Fruit fly (Drosophila melanogaster) whole organism, pupa: ENCODE data around the gene Pdp1.

Source experiments
- CG10348 ChIP-seq: fragments of 200-800 bp; sonication (Bioruptor generic); IDR thresholded peaks from 2 replicates; pipeline ENCODE4 v1.3.6; 2022; ENCODE audit warnings: missing biosample characterization, missing genetic modification characterization
- CG13204 ChIP-seq: fragments of 200-800 bp; sonication (Bioruptor generic); optimal IDR thresholded peaks from 2 replicates; lab custom pipeline; 2018; ENCODE audit warnings: missing biosample characterization, mild to moderate bottlenecking, missing genetic modification characterization, moderate library complexity
- CG15710 ChIP-seq: fragments of 200-800 bp; sonication (Bioruptor generic); optimal IDR thresholded peaks from 2 replicates; lab custom pipeline; 2018; ENCODE audit warnings: missing biosample characterization, mild to moderate bottlenecking, missing genetic modification characterization, moderate library complexity
- D1 ChIP-seq: fragments of 200-800 bp; sonication (Bioruptor generic); optimal IDR thresholded peaks from 2 replicates; lab custom pipeline; 2018; ENCODE audit warnings: missing biosample characterization, mild to moderate bottlenecking, missing genetic modification characterization, moderate library complexity
- EcR ChIP-seq: fragments of 200-800 bp; sonication (Bioruptor generic); optimal IDR thresholded peaks from 3 replicates; lab custom pipeline; 2019; ENCODE audit warnings: missing biosample characterization, missing genetic modification characterization, mild to moderate bottlenecking, moderate library complexity, missing genetic modification reagents
- Ets98B ChIP-seq: fragments of 200-800 bp; sonication (Bioruptor generic); IDR thresholded peaks from 2 replicates; pipeline ENCODE4 v1.3.6; 2022; ENCODE audit warnings: missing biosample characterization, missing genetic modification characterization
- Pif1B ChIP-seq: fragments of 200-800 bp; sonication (Bioruptor generic); optimal IDR thresholded peaks from 3 replicates; lab custom pipeline; 2016; ENCODE audit warnings: missing biosample characterization, missing genetic modification characterization
- rn ChIP-seq: fragments of 200-800 bp; sonication (Bioruptor generic); IDR thresholded peaks from 2 replicates; pipeline ENCODE4 v1.3.6; 2022; ENCODE audit warnings: missing biosample characterization, missing genetic modification characterization

- TF ChIP-seq D1 (tag; lab: Kevin White, UChicago) (no peak), Ets98B (GFP tag; lab: Robert Waterston, UW) (no peak), Pif1B (GFP tag; lab: Kevin White, UChicago) (no peak), EcR (no peak), rn (GFP tag; lab: Robert Waterston, UW) (no peak), CG10348 (GFP tag; lab: Robert Waterston, UW) (no peak), CG15710 (tag; lab: Kevin White, UChicago) (no peak), CG13204 (GFP tag; lab: Kevin White, UChicago) (no peak)
Measured at dm6 chr3L:7774698-7775097, 92.5 kb downstream of the Pdp1 start.
